Worm (Caenorhabditis elegans): ENCODE data around the gene math-16.

The math-16 gene

ce11 chrII:1922665-1923187, 44.2 kb upstream of the math-16 start, which contains the start of the genes bath-2 and F52C6.4:
bath-2 (minus strand) TSS chrII:1922765.
F52C6.4 (plus strand) TSS chrII:1923137.
- TF ChIP-seq madf-8 (GFP tag; conservative IDR thresholded peaks at IDR 0.05) (no peak), madf-6 (GFP tag; IDR thresholded peaks at IDR 0.05) (peak; percentile 44; the same call in 1 of the 2 replicates), lsl-1 (GFP tag; optimal IDR thresholded peaks at IDR 0.05) (peak; percentile 84)

ce11 chrII:1921018-1921417, 42.5 kb upstream of the math-16 start, which contains the start of gene bath-7:
bath-7 (minus strand) TSS chrII:1921118.
- TF ChIP-seq lin-26 (GFP tag; IDR thresholded peaks at IDR 0.05): no peak
- TF ChIP-seq aptf-2 (GFP tag; conservative IDR thresholded peaks at IDR 0.05): no peak
- TF ChIP-seq lsl-1 (GFP tag; optimal IDR thresholded peaks at IDR 0.05): peak; percentile 52

- TF ChIP-seq ztf-28 (GFP tag; IDR thresholded peaks at IDR 0.05) (no peak), lsl-1 (GFP tag; optimal IDR thresholded peaks at IDR 0.05) (peak; percentile 33)
These were observed 39.3 kb upstream of the math-16 start, which contains the start of gene bath-4 for ce11 chrII:1917862-1918261. bath-4 (minus strand) TSS chrII:1917962.

ce11 chrII:1912741-1913140, 34.2 kb upstream of the math-16 start, which contains the start of gene math-31:
math-31 (minus strand) TSS chrII:1912841.
- TF ChIP-seq hlh-12 (tag; optimal IDR thresholded peaks at IDR 0.05): no peak
- TF ChIP-seq fkh-3 (tag; optimal IDR thresholded peaks at IDR 0.05): no peak
- no peak for TF ChIP-seq Y53G8AR.9 (GFP tag; conservative IDR thresholded peaks at IDR 0.05)
- TF ChIP-seq ekl-4 (GFP tag; IDR thresholded peaks at IDR 0.05): no peak
- TF ChIP-seq snpc-1.1 (tag; optimal IDR thresholded peaks at IDR 0.05; ENCODE audit: insufficient read depth): no peak
- TF ChIP-seq dpl-1 (GFP tag; optimal IDR thresholded peaks at IDR 0.05): no peak
- no peak for TF ChIP-seq nhr-179 (tag; optimal IDR thresholded peaks at IDR 0.05)
- no peak for TF ChIP-seq nfyb-1 (GFP tag; IDR thresholded peaks at IDR 0.05)
- no peak for TF ChIP-seq attf-3 (GFP tag; conservative IDR thresholded peaks at IDR 0.05)
- no peak for TF ChIP-seq ets-4 (GFP tag; optimal IDR thresholded peaks at IDR 0.05)
- no peak for TF ChIP-seq lin-35 (GFP tag; optimal IDR thresholded peaks at IDR 0.05)
- no peak for TF ChIP-seq T07F8.4 (tag; optimal IDR thresholded peaks at IDR 0.05)
- TF ChIP-seq F55B11.4 (tag; optimal IDR thresholded peaks at IDR 0.05; ENCODE audit: borderline replicate concordance, insufficient read depth): no peak
- no peak for TF ChIP-seq snpc-1.3 (tag; optimal IDR thresholded peaks at IDR 0.05; ENCODE audit: insufficient read depth)
- no peak for TF ChIP-seq chd-7 (tag; optimal IDR thresholded peaks at IDR 0.05)
- TF ChIP-seq mel-28 (tag; optimal IDR thresholded peaks at IDR 0.05; ENCODE audit: borderline replicate concordance): no peak

ce11 chrII:1905104-1905503, 26.5 kb upstream of the math-16 start, which contains the start of gene math-22:
math-22 (plus strand) TSS chrII:1905404.
- TF ChIP-seq unc-130 (GFP tag; optimal IDR thresholded peaks at IDR 0.05) (no peak), nhr-80 (tag; optimal IDR thresholded peaks at IDR 0.05) (peak; percentile 3)

- TF ChIP-seq Y79H2A.3 (GFP tag; conservative IDR thresholded peaks at IDR 0.05): no peak
- TF ChIP-seq ama-1 (optimal IDR thresholded peaks at IDR 0.05): no peak
- no peak for TF ChIP-seq ama-1 (GFP tag; optimal IDR thresholded peaks at IDR 0.05)
- TF ChIP-seq ztf-28 (GFP tag; IDR thresholded peaks at IDR 0.05): no peak
- TF ChIP-seq F37B4.10 (GFP tag; IDR thresholded peaks at IDR 0.05): no peak
- TF ChIP-seq somi-1 (GFP tag; optimal IDR thresholded peaks at IDR 0.05): no peak
- TF ChIP-seq mcd-1 (GFP tag; IDR thresholded peaks at IDR 0.05): no peak
- TF ChIP-seq pbrm-1 (GFP tag; IDR thresholded peaks at IDR 0.05): no peak
- TF ChIP-seq Y67H2A.10 (GFP tag; conservative IDR thresholded peaks at IDR 0.05): no peak
These were observed 23.4 kb upstream of the math-16 start, which contains the start of gene math-23 for ce11 chrII:1901981-1902380. math-23 (plus strand) TSS chrII:1902281.
